Worm (Caenorhabditis elegans) whole organism, L3 larva: ENCODE results near the gene str-207.

ENCODE experiments used
- aly-2 ChIP-seq: fragments of 150-350 bp; optimal IDR thresholded peaks from 2 replicates; lab custom pipeline; 2014; ENCODE audit warnings: missing biosample characterization, missing genetic modification characterization
- ama-1 ChIP-seq: fragments of 150-350 bp; optimal IDR thresholded peaks from 2 replicates; lab custom pipeline; 2018
- ceh-82 ChIP-seq: fragments of 150-350 bp; optimal IDR thresholded peaks from 2 replicates; lab custom pipeline; 2014; ENCODE audit warnings: missing biosample characterization, missing genetic modification characterization
- elt-2 ChIP-seq: sonication (generic microtip); optimal IDR thresholded peaks from 2 replicates; lab custom pipeline; 2016; ENCODE audit warnings: missing genetic modification reagents, mild to moderate bottlenecking, missing genetic modification characterization, missing compliant biosample characterization
- lin-15B ChIP-seq: fragments of 150-350 bp; optimal IDR thresholded peaks from 2 replicates; lab custom pipeline; 2014; ENCODE audit warnings: missing biosample characterization, missing genetic modification characterization
- lin-39 ChIP-seq: fragments of 150-350 bp; optimal IDR thresholded peaks from 2 replicates; lab custom pipeline; 2018; ENCODE audit warnings: missing biosample characterization, missing genetic modification reagents, missing genetic modification characterization
- nhr-237 ChIP-seq: fragments of 150-350 bp; optimal IDR thresholded peaks from 2 replicates; lab custom pipeline; 2014; ENCODE audit warnings: missing biosample characterization, missing genetic modification characterization

DNA sequence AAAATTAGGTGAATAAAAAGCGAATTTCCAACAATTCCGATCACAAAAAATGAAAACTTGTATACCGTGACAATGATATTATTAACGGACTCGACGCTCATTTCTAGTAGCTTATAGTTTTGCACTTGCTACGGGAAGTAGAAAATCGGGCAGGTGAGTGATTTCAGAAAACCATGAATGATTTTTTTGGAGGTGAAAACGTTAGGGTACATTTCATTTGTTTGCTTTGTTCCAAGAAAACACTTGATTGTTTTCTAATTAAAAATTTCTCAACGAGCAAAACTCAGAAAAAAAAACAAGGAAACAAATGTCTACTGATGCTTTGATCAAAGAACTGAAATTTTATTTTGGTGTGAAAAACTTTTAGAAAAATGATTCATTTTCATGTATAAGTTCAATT is 29.3 kb downstream of the str-207 start, which contains the start of gene srsx-12:
- TF ChIP-seq lin-15B (tag; lab: Kevin White, UChicago) (no peak), lin-39 (no peak), ama-1 (lab: Kevin White, UChicago) (no peak), ceh-82 (no peak), aly-2 (tag; lab: Kevin White, UChicago) (no peak), elt-2 (tag; lab: Kevin White, UChicago) (no peak), nhr-237 (no peak)
